Worm (Caenorhabditis elegans): ENCODE results near the gene drl-1.

ce11 chrIV:337128-337646, 12.3 kb downstream of the drl-1 start, which contains the start of gene pxmp-4:
- TF ChIP-seq ceh-83 (GFP tag; optimal IDR thresholded peaks at IDR 0.05), result no peak
- no peak for TF ChIP-seq pha-4 (tag; optimal IDR thresholded peaks at IDR 0.05)
- no peak for TF ChIP-seq mab-5 (tag; optimal IDR thresholded peaks at IDR 0.05)
- no peak for TF ChIP-seq M03D4.4 (tag; optimal IDR thresholded peaks at IDR 0.05)
- no peak for TF ChIP-seq snpc-4 (tag; optimal IDR thresholded peaks at IDR 0.05)
- TF ChIP-seq ztf-11 (tag; optimal IDR thresholded peaks at IDR 0.05), result no peak
- no peak for TF ChIP-seq nhr-28 (tag; optimal IDR thresholded peaks at IDR 0.05)
- no peak for TF ChIP-seq nhr-76 (tag; optimal IDR thresholded peaks at IDR 0.05)

Measured in whole organism, mixed stage, embryonic.